Worm (Caenorhabditis elegans) whole organism, L4 larva: Measurements from ENCODE around the gene H01G02.1.

Source experiments
- D1046.2 ChIP-seq: fragments of 200-800 bp; sonication (Bioruptor generic); IDR thresholded peaks from 2 replicates; pipeline ENCODE4 v1.3.6; 2022; ENCODE audit warnings: missing genetic modification characterization, missing compliant biosample characterization
- T26A8.4 ChIP-seq: fragments of 200-800 bp; sonication (Bioruptor generic); IDR thresholded peaks from 2 replicates; pipeline ENCODE4 v1.3.6; 2022; ENCODE audit warnings: missing genetic modification characterization, missing compliant biosample characterization
- Y48G9A.11 ChIP-seq: fragments of 200-800 bp; sonication (Bioruptor generic); IDR thresholded peaks from 2 replicates; pipeline ENCODE4 v1.3.6; 2022; ENCODE audit warnings: missing genetic modification reagents, missing genetic modification characterization, missing compliant biosample characterization
- Y5F2A.4 ChIP-seq: fragments of 200-800 bp; sonication (Bioruptor generic); optimal IDR thresholded peaks from 2 replicates; lab custom pipeline; 2018; ENCODE audit warnings: mild to moderate bottlenecking, missing genetic modification characterization, missing compliant biosample characterization
- Y75B8A.6 ChIP-seq: fragments of 200-800 bp; sonication (Bioruptor generic); IDR thresholded peaks from 2 replicates; pipeline ENCODE4 v1.3.6; 2022; ENCODE audit warnings: missing genetic modification reagents, missing genetic modification characterization, missing compliant biosample characterization
- aha-1 ChIP-seq: fragments of 150-350 bp; peaks from one replicate; lab custom pipeline; 2014; ENCODE audit warnings: missing biosample characterization, missing genetic modification characterization
- ceh-28 ChIP-seq: fragments of 150-350 bp; optimal IDR thresholded peaks from 2 replicates; lab custom pipeline; 2014; ENCODE audit warnings: missing biosample characterization, missing genetic modification reagents, missing genetic modification characterization
- daf-12 ChIP-seq: fragments of 150-350 bp; optimal IDR thresholded peaks from 2 replicates; lab custom pipeline; 2014; ENCODE audit warnings: missing biosample characterization, missing genetic modification reagents, missing genetic modification characterization
- daf-16 ChIP-seq, 3 experiments: sonication (generic microtip); optimal IDR thresholded peaks; 2 replicates each; lab custom pipeline; 2016 to 2017; ENCODE audit warnings: missing genetic modification characterization in 3 of 3, missing genetic modification reagents in 3 of 3, mild to moderate bottlenecking in 2 of 3, missing compliant biosample characterization in 2 of 3, missing biosample characterization in 1 of 3, moderate library complexity in 1 of 3
- daf-8 ChIP-seq: fragments of 200-800 bp; sonication (Bioruptor generic); IDR thresholded peaks from 2 replicates; pipeline ENCODE4 v1.3.6; 2022; ENCODE audit warnings: missing genetic modification characterization, missing compliant biosample characterization
- dmd-6 ChIP-seq: fragments of 200-800 bp; sonication (Bioruptor generic); IDR thresholded peaks from 2 replicates; pipeline ENCODE4 v1.3.6; 2022; ENCODE audit warnings: missing genetic modification reagents, missing genetic modification characterization, missing compliant biosample characterization
- egl-43 ChIP-seq: fragments of 200-800 bp; sonication (Bioruptor generic); IDR thresholded peaks from 2 replicates; pipeline ENCODE4 v1.3.6; 2022; ENCODE audit warnings: missing genetic modification reagents, missing genetic modification characterization, missing compliant biosample characterization
- fos-1 ChIP-seq: fragments of 150-350 bp; optimal IDR thresholded peaks from 2 replicates; lab custom pipeline; 2014; ENCODE audit warnings: missing biosample characterization, missing genetic modification characterization
- madf-9 ChIP-seq: fragments of 200-800 bp; sonication (Bioruptor generic); conservative IDR thresholded peaks from 2 replicates; pipeline ENCODE4 v1.3.6; 2022; ENCODE audit warnings: missing genetic modification reagents, missing genetic modification characterization, missing compliant biosample characterization
- mxl-2 ChIP-seq: fragments of 200-800 bp; sonication (Bioruptor generic); conservative IDR thresholded peaks from 2 replicates; pipeline ENCODE4 v1.3.6; 2022; ENCODE audit warnings: missing genetic modification reagents, missing genetic modification characterization, missing compliant biosample characterization
- mxl-3 ChIP-seq: fragments of 200-800 bp; sonication (Bioruptor generic); optimal IDR thresholded peaks from 2 replicates; lab custom pipeline; 2018; ENCODE audit warnings: mild to moderate bottlenecking, missing genetic modification characterization, missing compliant biosample characterization
- nhr-28 ChIP-seq: fragments of 150-350 bp; optimal IDR thresholded peaks from 2 replicates; lab custom pipeline; 2014; ENCODE audit warnings: missing biosample characterization, missing genetic modification characterization
- nhr-6 ChIP-seq: fragments of 150-350 bp; optimal IDR thresholded peaks from 2 replicates; lab custom pipeline; 2014; ENCODE audit warnings: missing biosample characterization, missing genetic modification characterization
- rbr-2 ChIP-seq: sonication (generic microtip); optimal IDR thresholded peaks from 2 replicates; lab custom pipeline; 2016; ENCODE audit warnings: missing genotype, missing genetic modification characterization, missing compliant biosample characterization
- zag-1 ChIP-seq: fragments of 150-350 bp; optimal IDR thresholded peaks from 2 replicates; lab custom pipeline; 2014; ENCODE audit warnings: missing biosample characterization, missing genetic modification characterization

Gene H01G02.1

DNA sequence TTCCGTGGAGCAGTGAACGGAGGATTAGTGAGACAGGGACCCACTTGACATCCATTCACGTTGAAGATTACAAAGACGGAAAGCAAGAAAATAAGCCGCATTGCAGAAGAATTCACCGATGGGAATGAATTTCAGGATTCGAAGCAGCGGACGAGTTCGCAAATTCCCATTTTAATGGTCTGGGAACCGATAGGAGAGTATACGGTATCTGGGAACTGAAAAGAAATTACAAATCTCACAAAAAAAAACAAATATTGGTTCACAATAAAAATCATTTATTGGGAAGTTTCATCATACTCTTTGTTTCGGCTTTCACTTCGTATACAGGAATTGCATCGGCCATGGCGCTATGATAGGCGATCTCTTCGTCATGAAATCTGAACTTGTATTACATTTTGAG is 49.0 kb downstream of the H01G02.1 start, which contains the start of gene T12A7.10:
TSS of gene T12A7.10 (minus strand) at position 101 of the 400 bp plus-strand sequence.
- TF ChIP-seq nhr-6 (tag; lab: Kevin White, UChicago) (no peak), aha-1 (peak; percentile 56)

DNA sequence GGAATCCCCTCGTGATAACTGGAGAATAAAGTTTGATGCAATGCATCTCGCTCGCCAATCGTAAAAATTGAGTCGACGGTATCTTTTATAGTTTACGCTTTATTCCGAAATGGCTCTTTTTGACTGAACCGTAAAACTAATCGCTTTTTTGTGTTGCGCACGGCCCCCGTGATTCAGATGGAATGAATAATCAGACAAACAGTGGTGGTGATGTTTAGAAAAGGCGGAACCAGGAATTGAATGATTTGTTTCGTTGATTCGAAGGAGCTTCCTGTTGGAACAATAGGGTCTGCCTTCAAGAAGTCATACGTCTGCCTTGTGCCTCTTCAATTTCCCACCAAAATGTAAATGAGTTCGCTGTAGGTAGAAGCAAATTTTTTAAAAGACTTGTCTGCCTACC is 49.6 kb downstream of the H01G02.1 start, which contains the start of gene scl-18:
TSS of gene scl-18 (minus strand) at position 101 of the 400 bp plus-strand sequence.
- no peak for TF ChIP-seq T26A8.4 (GFP tag; lab: Robert Waterston, UW)
- TF ChIP-seq ceh-28: no peak
- TF ChIP-seq Y75B8A.6 (GFP tag; lab: Robert Waterston, UW): no peak
- no peak for TF ChIP-seq mxl-2
- TF ChIP-seq nhr-28: no peak
- no peak for TF ChIP-seq Y5F2A.4 (GFP tag; lab: Kevin White, UChicago)
- TF ChIP-seq daf-12 (tag; lab: Kevin White, UChicago): no peak
- TF ChIP-seq fos-1: no peak
- TF ChIP-seq rbr-2 (tag; lab: Kevin White, UChicago): no peak
- no peak for TF ChIP-seq nhr-6 (tag; lab: Kevin White, UChicago)
- no peak for TF ChIP-seq mxl-3 (GFP tag; lab: Kevin White, UChicago)
- no peak for TF ChIP-seq egl-43 (GFP tag; lab: Robert Waterston, UW)
- TF ChIP-seq daf-16 (GFP tag; optimal IDR thresholded peaks at IDR 0.05; lab: Kevin White, UChicago): no peak
- TF ChIP-seq daf-16 (tag; optimal IDR thresholded peaks at IDR 0.05; lab: Kevin White, UChicago): no peak
- no peak for TF ChIP-seq madf-9
- no peak for TF ChIP-seq dmd-6 (GFP tag; lab: Robert Waterston, UW)
- TF ChIP-seq zag-1 (tag; lab: Kevin White, UChicago): no peak
- TF ChIP-seq daf-8 (GFP tag; lab: Robert Waterston, UW): no peak
- TF ChIP-seq D1046.2 (GFP tag; lab: Robert Waterston, UW): no peak
- no peak for TF ChIP-seq Y48G9A.11
